Worm (Caenorhabditis elegans): ENCODE results near the gene srw-145.

DNA sequence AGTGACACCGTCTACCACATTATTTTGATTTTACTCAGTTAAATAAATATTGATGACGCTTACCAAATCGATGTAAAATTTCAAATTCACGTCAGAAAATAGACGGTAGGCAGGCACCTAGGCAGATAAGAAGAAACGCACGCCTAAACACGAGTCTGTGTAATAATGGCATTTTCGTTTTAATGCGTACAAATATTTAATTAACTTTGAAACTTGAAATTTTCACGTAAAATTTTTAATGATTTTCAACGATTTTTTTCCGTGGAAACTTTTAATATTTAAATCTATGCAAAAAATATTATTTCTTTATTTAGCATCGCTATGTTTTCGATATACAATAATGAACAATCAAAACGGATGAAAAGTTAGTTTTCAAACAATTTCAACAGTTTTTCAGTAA is 5.7 kb upstream of the srw-145 start, which contains the start of gene C06B3.16:
- no peak for TF ChIP-seq ama-1 (optimal IDR thresholded peaks at IDR 0.05)
- no peak for TF ChIP-seq flt-1 (GFP tag; IDR thresholded peaks at IDR 0.05)
- no peak for TF ChIP-seq tbx-11 (GFP tag; IDR thresholded peaks at IDR 0.05)
- TF ChIP-seq sea-1 (GFP tag; conservative IDR thresholded peaks at IDR 0.05), result no peak
- TF ChIP-seq ets-7 (tag; optimal IDR thresholded peaks at IDR 0.05), result no peak
